Worm (Caenorhabditis elegans): ENCODE data around the gene Y57G7A.5.

Y57G7A.5 gene

ce11 chrII:1239433-1240020 is 35.8 kb downstream of the Y57G7A.5 start:
- peak; percentile 78 for TF ChIP-seq zfh-2 (GFP tag; conservative IDR thresholded peaks at IDR 0.05)
- 0 out of 2 replicates have a peak, but pooled peaks have one; percentile 23 for TF ChIP-seq pbrm-1 (GFP tag; IDR thresholded peaks at IDR 0.05)
- TF ChIP-seq repo-1 (tag; optimal IDR thresholded peaks at IDR 0.05) = no peak
- TF ChIP-seq hmg-1.2 (GFP tag; IDR thresholded peaks at IDR 0.05) = peak; percentile 52; the same call in 1 of the 2 replicates
- peak; percentile 4 for TF ChIP-seq nhr-80 (tag; optimal IDR thresholded peaks at IDR 0.05)
- TF ChIP-seq nfya-1 (tag; optimal IDR thresholded peaks at IDR 0.05; ENCODE audit: borderline replicate concordance, insufficient read depth) = no peak
- TF ChIP-seq lag-1 (GFP tag; IDR thresholded peaks at IDR 0.05) = no peak
- TF ChIP-seq ekl-4 (GFP tag; IDR thresholded peaks at IDR 0.05) = no peak

ce11 chrII:1237845-1238244 is 37.5 kb downstream of the Y57G7A.5 start:
- TF ChIP-seq mcd-1 (GFP tag; IDR thresholded peaks at IDR 0.05) = peak; percentile 51
- TF ChIP-seq athp-1 (tag; optimal IDR thresholded peaks at IDR 0.05) = no peak
- peak; percentile 99 for TF ChIP-seq zfh-2 (GFP tag; conservative IDR thresholded peaks at IDR 0.05)
- TF ChIP-seq hmg-20 (GFP tag; IDR thresholded peaks at IDR 0.05) = no peak
- no peak for TF ChIP-seq nhr-80 (tag; optimal IDR thresholded peaks at IDR 0.05)
- TF ChIP-seq ekl-4 (GFP tag; IDR thresholded peaks at IDR 0.05) = no peak
- TF ChIP-seq egl-44 (GFP tag; IDR thresholded peaks at IDR 0.05) = peak; percentile 51; the same call in 1 of the 2 replicates
- peak; percentile 54 for TF ChIP-seq F52B5.7 (tag; optimal IDR thresholded peaks at IDR 0.05)
- TF ChIP-seq nfyb-1 (GFP tag; IDR thresholded peaks at IDR 0.05) = peak; percentile 85
- TF ChIP-seq C06A6.2 (GFP tag; conservative IDR thresholded peaks at IDR 0.05) = no peak
- TF ChIP-seq cebp-1 (GFP tag; IDR thresholded peaks at IDR 0.05) = no peak
- peak; percentile 45 for TF ChIP-seq cebp-1 (tag; optimal IDR thresholded peaks at IDR 0.05)
- peak; percentile 22 for TF ChIP-seq gei-17 (GFP tag; optimal IDR thresholded peaks at IDR 0.05)
- 0 out of 2 replicates have a peak, but pooled peaks have one; percentile 41 for TF ChIP-seq K11D2.4 (GFP tag; IDR thresholded peaks at IDR 0.05)
- TF ChIP-seq lsl-1 (GFP tag; optimal IDR thresholded peaks at IDR 0.05) = no peak
- no peak for TF ChIP-seq madf-3 (GFP tag; IDR thresholded peaks at IDR 0.05)
- TF ChIP-seq dox-1 (GFP tag; IDR thresholded peaks at IDR 0.05) = peak; percentile 65
- no peak for TF ChIP-seq lag-1 (GFP tag; IDR thresholded peaks at IDR 0.05)
- no peak for TF ChIP-seq K12H6.12 (tag; optimal IDR thresholded peaks at IDR 0.05)
- no peak for TF ChIP-seq fkh-3 (tag; optimal IDR thresholded peaks at IDR 0.05)
- 0 out of 2 replicates have a peak, but pooled peaks have one; percentile 73 for TF ChIP-seq sea-2 (GFP tag; IDR thresholded peaks at IDR 0.05)
- TF ChIP-seq F37B4.10 (GFP tag; IDR thresholded peaks at IDR 0.05) = 0 out of 2 replicates have a peak, but pooled peaks have one; percentile 83
- no peak for TF ChIP-seq rpc-1 (optimal IDR thresholded peaks at IDR 0.05)
- no peak for TF ChIP-seq rpc-1 (tag; optimal IDR thresholded peaks at IDR 0.05)
- TF ChIP-seq ceh-27 (GFP tag; optimal IDR thresholded peaks at IDR 0.05) = peak; percentile 10
- TF ChIP-seq egrh-3 (GFP tag; IDR thresholded peaks at IDR 0.05) = peak; percentile 99
- peak; percentile 39 for TF ChIP-seq chd-7 (tag; optimal IDR thresholded peaks at IDR 0.05)
- TF ChIP-seq attf-6 (GFP tag; IDR thresholded peaks at IDR 0.05) = no peak
- peak; percentile 3 for TF ChIP-seq ztf-18 (tag; optimal IDR thresholded peaks at IDR 0.05)
- TF ChIP-seq lin-26 (GFP tag; IDR thresholded peaks at IDR 0.05) = peak; percentile 53; the same call in 1 of the 2 replicates

DNA sequence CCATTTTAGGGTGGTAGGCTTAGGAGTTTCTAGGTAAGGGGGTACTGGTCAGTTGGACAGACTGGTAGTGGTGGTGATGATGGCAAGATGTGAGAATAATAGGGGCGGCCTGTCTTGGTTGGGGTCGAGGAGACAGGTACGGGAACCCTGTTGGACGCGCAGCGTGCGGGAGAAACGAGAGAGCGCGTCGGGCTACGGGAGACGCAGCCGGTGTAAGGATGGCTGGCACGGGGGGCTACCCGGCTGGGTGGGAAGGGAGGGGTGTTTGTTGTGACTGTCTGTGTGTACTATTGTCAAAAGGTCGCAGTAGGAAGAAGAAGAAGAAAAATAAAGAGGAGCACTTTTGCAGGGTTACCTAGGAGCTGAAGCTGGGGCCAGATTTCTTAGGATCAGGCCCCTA is 38.9 kb downstream of the Y57G7A.5 start:
- TF ChIP-seq B0019.2 (GFP tag; conservative IDR thresholded peaks at IDR 0.05) (no peak), hmg-1.2 (GFP tag; IDR thresholded peaks at IDR 0.05) (peak; percentile 82; the same call in 1 of the 2 replicates)

ce11 chrII:1236003-1236402 is 39.3 kb downstream of the Y57G7A.5 start:
- TF ChIP-seq egrh-3 (GFP tag; IDR thresholded peaks at IDR 0.05) = peak; percentile 85; the same call in 1 of the 2 replicates
- TF ChIP-seq zfh-2 (GFP tag; conservative IDR thresholded peaks at IDR 0.05) = 0 out of 2 replicates have a peak, but pooled peaks have one; percentile 37
- TF ChIP-seq mes-4 (tag; optimal IDR thresholded peaks at IDR 0.05) = no peak
- TF ChIP-seq lir-1 (GFP tag; conservative IDR thresholded peaks at IDR 0.05) = no peak

All from whole organism, young adult.